Worm (Caenorhabditis elegans): Measurements from ENCODE around the gene F49E11.7.

Gene F49E11.7

DNA sequence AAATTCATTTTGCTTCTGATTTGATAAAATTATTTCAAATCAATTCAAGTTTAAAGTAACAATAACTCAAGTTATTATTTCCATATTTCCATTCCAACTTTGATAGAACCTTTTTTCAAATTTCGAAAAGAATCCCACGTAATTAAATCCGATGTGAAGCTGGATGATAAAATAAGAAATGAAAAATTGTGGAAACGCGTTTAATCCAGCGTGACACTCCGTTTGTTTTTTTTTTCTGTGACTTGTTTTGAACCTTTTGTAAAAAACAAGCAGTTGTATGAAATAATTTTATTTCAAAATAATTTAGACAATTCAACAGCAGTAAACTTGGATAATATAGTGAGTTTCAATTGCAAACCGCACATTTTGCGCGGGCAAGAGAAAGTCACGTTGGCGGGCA is at the start of gene F49E11.7:
F49E11.7 (plus strand) TSS at position 301 of the 400 bp plus-strand sequence.
- TF ChIP-seq T22C8.4 (GFP tag; IDR thresholded peaks at IDR 0.05) (no peak), tab-1 (GFP tag; IDR thresholded peaks at IDR 0.05) (no peak), flt-1 (GFP tag; IDR thresholded peaks at IDR 0.05) (no peak), med-1 (GFP tag; optimal IDR thresholded peaks at IDR 0.05; ENCODE audit: insufficient read depth) (no peak)

DNA sequence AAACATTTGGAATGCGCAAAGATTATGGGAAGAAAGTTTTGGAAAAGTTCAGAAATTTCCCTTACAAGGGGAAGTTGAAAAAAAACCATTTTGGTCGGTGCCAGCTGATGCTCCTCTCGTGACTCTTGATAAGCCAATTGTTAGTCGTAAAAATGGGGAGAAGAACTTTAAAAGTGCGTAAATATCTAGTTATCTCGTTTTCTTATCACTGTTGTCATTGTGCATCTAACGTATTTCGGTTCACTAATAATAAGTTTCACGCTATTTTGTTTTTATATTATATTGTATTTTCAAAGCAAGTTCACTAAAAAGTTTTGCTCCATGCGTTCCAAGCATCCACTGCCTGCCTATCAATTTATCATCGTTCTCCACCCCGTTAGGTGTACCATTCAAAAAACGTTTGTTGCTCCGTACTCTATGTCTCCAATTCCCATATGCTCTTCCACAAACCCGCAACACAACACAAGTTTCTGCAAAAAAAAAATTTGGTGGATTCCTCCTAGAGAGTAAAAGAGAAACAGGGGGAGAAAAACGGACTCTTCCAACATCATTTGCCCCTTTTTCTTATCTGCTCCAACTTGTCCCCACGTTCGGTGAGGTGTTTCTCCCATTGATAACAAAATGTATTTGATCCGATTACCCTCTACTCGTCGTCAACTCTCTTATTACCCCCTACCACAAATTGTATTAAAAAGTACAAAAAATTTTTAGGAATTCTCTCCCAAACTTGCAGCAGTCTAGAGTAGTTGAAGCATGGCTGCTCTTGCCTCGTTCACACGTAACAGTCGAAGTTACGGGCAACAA is 44.1 kb upstream of the F49E11.7 start, which contains the start of gene mbk-2:
mbk-2 (plus strand) TSS at position 754 of the 804 bp plus-strand sequence.
- no peak for TF ChIP-seq tab-1 (GFP tag; IDR thresholded peaks at IDR 0.05)
- TF ChIP-seq T22C8.4 (GFP tag; IDR thresholded peaks at IDR 0.05), result no peak
- TF ChIP-seq cog-1 (tag; optimal IDR thresholded peaks at IDR 0.05), result no peak
- no peak for TF ChIP-seq med-1 (GFP tag; optimal IDR thresholded peaks at IDR 0.05; ENCODE audit: insufficient read depth)

DNA sequence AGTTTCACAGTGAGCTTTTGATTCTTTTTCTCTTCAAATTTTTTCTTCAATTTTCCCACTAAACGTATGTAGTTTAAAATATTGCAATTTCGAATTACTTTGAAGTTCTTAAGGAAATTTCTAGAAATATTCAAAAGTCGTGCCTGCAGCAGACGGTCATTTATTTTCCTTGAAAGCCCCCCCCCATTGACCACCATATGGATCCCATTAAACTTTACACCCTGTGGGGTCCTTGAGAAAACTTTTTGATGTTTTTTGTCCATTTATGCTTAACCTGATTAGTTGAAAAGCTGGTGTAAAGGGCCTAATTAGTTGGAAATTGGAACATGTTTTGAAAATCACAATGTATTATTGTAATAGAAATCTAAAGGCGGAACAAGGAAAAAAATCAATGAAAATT is 43.2 kb upstream of the F49E11.7 start:
- no peak for TF ChIP-seq tab-1 (GFP tag; IDR thresholded peaks at IDR 0.05)
- no peak for TF ChIP-seq klf-2 (GFP tag; conservative IDR thresholded peaks at IDR 0.05)
- no peak for TF ChIP-seq T22C8.4 (GFP tag; IDR thresholded peaks at IDR 0.05)
- TF ChIP-seq ztf-23 (GFP tag; IDR thresholded peaks at IDR 0.05), result no peak
- TF ChIP-seq cog-1 (tag; optimal IDR thresholded peaks at IDR 0.05), result no peak
- no peak for TF ChIP-seq med-1 (GFP tag; optimal IDR thresholded peaks at IDR 0.05; ENCODE audit: insufficient read depth)
- TF ChIP-seq flt-1 (GFP tag; IDR thresholded peaks at IDR 0.05), result no peak
- TF ChIP-seq ztf-29 (GFP tag; IDR thresholded peaks at IDR 0.05), result no peak
- TF ChIP-seq ref-1 (GFP tag; conservative IDR thresholded peaks at IDR 0.05), result no peak

DNA sequence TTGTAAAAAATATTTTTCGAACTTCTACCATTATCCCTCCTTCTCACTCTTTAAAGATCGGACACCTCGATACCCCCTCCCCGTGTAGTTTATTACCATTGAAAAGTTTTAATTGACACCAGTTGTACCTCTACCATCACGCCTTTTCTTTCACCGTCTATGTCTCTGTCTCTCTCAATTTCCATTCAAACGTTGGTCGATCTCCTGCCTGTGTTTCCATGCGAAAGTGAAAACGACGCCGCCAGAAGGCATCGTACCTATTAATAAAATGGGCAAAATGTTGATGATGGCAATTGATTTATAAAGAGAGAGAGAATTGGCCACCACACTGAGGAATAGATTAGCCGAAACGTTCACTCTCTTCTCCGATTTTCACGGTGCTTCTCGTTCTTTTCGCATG is 39.4 kb upstream of the F49E11.7 start:
- TF ChIP-seq T22C8.4 (GFP tag; IDR thresholded peaks at IDR 0.05), result no peak
- TF ChIP-seq cog-1 (tag; optimal IDR thresholded peaks at IDR 0.05), result no peak
- TF ChIP-seq flt-1 (GFP tag; IDR thresholded peaks at IDR 0.05), result no peak
- no peak for TF ChIP-seq klf-2 (GFP tag; conservative IDR thresholded peaks at IDR 0.05)
- TF ChIP-seq med-1 (GFP tag; optimal IDR thresholded peaks at IDR 0.05; ENCODE audit: insufficient read depth), result no peak
- TF ChIP-seq ztf-23 (GFP tag; IDR thresholded peaks at IDR 0.05), result no peak

DNA sequence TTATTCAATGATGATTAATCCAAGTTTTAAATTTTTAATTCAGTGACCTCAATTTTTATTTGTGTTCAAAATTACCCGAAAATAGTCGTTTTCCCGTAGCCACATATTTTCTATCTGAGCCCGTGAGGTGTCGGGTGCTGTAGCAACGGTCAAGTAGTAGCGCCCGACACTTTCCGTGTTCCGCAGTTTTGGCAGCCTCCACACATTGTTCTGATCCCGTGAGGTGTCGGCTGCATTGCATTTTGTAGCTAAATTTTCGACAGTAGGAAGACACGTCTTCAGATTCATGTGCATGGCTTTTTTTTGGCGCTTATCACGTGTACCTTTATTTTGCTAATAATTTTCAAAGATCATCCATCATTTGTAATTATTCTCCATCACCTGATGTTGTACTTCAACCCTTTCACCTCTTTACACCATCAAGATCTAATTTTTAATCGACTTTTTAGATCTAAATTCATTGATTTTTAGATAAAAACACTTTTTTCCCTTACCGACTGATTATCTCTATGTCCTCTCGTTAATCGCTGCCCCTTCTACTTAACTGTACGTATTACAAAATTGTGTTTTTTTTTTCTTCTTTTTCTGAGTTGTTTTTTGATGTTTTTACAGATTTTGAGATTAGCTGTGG is 38.8 kb upstream of the F49E11.7 start:
- TF ChIP-seq flt-1 (GFP tag; IDR thresholded peaks at IDR 0.05), result no peak

DNA sequence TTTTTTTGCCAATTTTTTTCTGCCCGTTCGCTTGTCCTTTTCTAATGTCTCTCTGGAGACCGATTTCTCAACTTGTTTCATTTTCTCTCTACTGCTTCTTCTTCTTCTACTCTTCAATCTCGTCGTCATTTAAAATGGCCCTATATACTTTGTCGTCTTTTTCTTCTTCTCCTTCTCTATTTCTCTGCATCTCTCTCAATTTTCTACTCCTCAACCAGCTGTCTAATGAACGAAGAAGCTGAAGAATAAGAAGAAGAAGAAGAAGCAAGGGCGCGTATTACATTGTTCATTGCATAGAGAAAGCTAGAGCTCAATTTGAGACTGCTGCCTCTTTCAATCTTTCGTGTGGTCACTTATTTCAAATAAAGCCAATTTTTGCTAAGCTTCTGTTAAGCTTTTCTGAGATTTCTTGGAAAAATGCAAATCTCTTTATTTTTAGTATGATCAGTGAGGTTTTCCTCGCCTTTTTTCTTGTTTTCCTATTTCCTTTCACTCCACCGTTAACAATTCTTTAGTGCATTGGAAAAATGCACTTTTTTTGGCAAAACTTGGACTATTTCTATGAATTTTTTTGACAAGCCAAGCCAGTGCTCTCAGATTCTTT is 36.8 kb upstream of the F49E11.7 start:
- TF ChIP-seq ztf-23 (GFP tag; IDR thresholded peaks at IDR 0.05), result no peak
- peak; percentile 5 for TF ChIP-seq cog-1 (tag; optimal IDR thresholded peaks at IDR 0.05)

DNA sequence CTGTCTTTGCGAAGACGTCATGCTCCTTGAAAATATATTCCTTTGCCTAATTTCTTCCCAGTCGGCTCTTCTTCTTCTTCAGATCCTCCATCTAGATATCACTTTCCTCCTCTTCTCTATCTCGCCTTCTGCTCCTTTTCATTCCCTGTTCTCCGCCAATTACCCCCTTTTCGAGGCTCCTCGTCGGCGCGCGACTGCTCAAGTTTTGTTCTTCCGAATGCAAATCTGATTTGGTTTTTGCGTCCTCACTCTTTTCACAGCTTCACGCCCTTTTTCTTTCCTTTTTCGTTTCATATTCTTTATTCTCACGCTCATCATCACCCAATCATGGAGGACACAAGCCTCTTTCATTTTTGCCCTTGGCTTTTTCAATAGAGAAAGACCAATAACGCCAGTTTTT is 35.8 kb upstream of the F49E11.7 start:
- TF ChIP-seq ztf-23 (GFP tag; IDR thresholded peaks at IDR 0.05) (0 out of 2 replicates have a peak, but pooled peaks have one; percentile 61), tab-1 (GFP tag; IDR thresholded peaks at IDR 0.05) (no peak)

DNA sequence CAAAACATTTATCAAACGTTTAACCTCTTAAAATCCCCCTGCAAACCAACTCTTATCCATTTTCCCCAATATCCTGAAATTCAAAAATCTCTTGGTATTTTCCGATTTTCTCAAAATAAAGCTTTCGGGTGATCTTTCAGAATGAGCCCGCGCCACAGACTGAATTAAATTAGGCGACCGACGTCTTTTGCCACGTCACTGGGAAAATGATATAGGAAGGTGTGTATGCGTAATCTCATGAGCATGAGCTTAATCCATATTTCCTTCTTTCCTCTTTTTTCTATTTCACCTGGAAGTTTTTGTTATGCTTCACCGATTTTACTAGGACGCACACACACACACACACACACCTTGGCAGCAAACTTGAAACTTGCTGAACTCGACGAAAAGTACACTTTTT is 31.7 kb upstream of the F49E11.7 start:
- TF ChIP-seq cog-1 (tag; optimal IDR thresholded peaks at IDR 0.05), result no peak
- TF ChIP-seq ztf-23 (GFP tag; IDR thresholded peaks at IDR 0.05), result no peak
- TF ChIP-seq T22C8.4 (GFP tag; IDR thresholded peaks at IDR 0.05), result no peak
- TF ChIP-seq ref-1 (GFP tag; conservative IDR thresholded peaks at IDR 0.05), result no peak
- TF ChIP-seq tab-1 (GFP tag; IDR thresholded peaks at IDR 0.05), result no peak
- no peak for TF ChIP-seq ztf-29 (GFP tag; IDR thresholded peaks at IDR 0.05)
- TF ChIP-seq flt-1 (GFP tag; IDR thresholded peaks at IDR 0.05), result no peak
- no peak for TF ChIP-seq med-1 (GFP tag; optimal IDR thresholded peaks at IDR 0.05; ENCODE audit: insufficient read depth)
- no peak for TF ChIP-seq klf-2 (GFP tag; conservative IDR thresholded peaks at IDR 0.05)

DNA sequence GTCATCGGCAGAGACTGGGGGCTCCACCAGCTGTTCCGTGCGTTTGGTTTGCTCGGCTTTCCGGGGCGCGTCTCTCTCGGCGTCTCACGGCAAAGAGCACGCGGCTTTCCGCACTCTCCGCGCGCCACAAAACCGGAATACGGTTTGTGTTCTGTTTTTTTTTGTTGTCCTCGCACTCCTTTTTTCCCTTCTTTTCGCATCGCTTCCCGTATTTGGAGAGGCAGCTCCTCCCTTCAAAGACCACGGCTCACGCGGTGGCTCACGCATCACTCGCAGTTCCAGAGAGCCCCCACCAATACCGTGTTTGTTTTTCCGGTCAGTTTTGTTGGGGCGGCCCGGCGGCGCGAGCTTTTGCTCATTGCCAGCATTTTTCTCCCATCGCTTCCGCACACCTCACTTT is 29.8 kb upstream of the F49E11.7 start:
- no peak for TF ChIP-seq flt-1 (GFP tag; IDR thresholded peaks at IDR 0.05)
- no peak for TF ChIP-seq cog-1 (tag; optimal IDR thresholded peaks at IDR 0.05)
- TF ChIP-seq med-1 (GFP tag; optimal IDR thresholded peaks at IDR 0.05; ENCODE audit: insufficient read depth), result no peak
- no peak for TF ChIP-seq ztf-29 (GFP tag; IDR thresholded peaks at IDR 0.05)
- TF ChIP-seq ztf-23 (GFP tag; IDR thresholded peaks at IDR 0.05), result 0 out of 2 replicates have a peak, but pooled peaks have one; percentile 21

DNA sequence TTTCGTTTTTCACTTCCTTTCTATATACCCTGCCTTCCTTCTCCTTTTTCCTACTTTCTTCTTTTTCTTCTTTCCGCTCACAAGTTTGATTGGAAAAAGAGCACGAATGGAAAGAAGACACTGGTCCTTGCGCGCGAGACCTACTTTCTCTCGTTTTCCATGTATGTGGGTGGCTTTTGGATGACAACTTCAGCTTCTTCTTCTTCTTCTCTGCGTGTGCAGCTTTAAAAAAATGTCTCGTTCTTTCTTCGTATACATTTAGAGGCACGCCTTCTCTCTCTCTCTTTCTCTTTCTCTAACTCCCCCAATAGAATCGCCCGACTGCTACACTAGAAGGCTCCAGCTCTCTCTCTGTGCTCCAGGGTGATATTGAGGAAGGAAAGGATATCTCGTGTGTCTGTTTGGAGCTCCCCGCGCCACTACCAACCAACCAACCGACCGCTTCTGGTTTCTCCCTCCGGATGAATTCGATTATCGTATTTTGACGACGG is 26.8 kb upstream of the F49E11.7 start:
- TF ChIP-seq ztf-23 (GFP tag; IDR thresholded peaks at IDR 0.05) (no peak), ztf-29 (GFP tag; IDR thresholded peaks at IDR 0.05) (no peak), med-1 (GFP tag; optimal IDR thresholded peaks at IDR 0.05; ENCODE audit: insufficient read depth) (no peak), ref-1 (GFP tag; conservative IDR thresholded peaks at IDR 0.05) (no peak), cog-1 (tag; optimal IDR thresholded peaks at IDR 0.05) (no peak), tab-1 (GFP tag; IDR thresholded peaks at IDR 0.05) (no peak), flt-1 (GFP tag; IDR thresholded peaks at IDR 0.05) (no peak), klf-2 (GFP tag; conservative IDR thresholded peaks at IDR 0.05) (no peak), T22C8.4 (GFP tag; IDR thresholded peaks at IDR 0.05) (no peak)
